Fruit fly (Drosophila melanogaster): ENCODE measurements around the gene CG45067.

Gene CG45067

DNA sequence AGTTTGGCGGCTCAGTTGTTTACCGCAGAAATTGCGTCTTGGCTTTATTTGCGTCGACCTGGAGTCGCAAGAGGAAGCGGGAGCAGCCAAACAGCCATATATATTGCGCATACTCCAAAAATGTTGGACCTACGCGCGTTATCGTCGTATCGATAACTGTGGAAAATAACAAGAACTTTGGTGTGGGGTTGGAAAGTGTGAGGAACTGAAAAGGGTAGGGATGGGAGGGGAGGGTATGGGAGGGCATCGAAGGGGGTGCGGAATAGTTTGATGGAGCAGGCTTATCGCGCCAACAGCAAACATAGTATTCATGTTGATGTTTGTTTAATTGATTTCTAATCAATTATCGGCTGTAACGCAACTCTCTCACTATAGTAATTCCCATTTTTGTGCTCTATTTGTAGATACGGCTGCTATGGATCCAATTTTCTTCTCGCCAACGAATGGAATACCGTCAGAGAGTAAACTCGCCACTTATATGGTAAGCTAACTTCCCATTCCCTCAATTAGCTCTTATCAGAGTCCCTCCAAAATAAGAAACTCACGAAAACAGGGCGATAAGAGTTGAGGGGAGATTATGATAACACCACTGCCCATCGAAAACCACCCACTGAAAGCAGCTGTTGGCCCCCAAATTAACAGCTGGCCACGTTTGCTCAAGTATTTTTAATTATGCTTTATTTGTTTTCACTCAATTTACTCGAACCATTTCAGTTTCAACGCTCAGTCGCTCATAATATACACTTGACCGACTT is 30.8 kb downstream of the CG45067 start (continued):
- TF ChIP-seq mirr (GFP tag; optimal IDR thresholded peaks at IDR 0.05) (peak; percentile 87), CG11456 (GFP tag; IDR thresholded peaks at IDR 0.05) (no peak), CG34376 (GFP tag; optimal IDR thresholded peaks at IDR 0.05) (peak; percentile 95), CG14860 (GFP tag; IDR thresholded peaks at IDR 0.05; ENCODE audit: partially characterized antibody) (no peak), CG7745 (tag; optimal IDR thresholded peaks at IDR 0.05) (peak; percentile 71), Max (GFP tag; optimal IDR thresholded peaks at IDR 0.05) (no peak), kni (GFP tag; optimal IDR thresholded peaks at IDR 0.05) (peak; percentile 88), D19B (GFP tag; optimal IDR thresholded peaks at IDR 0.05) (no peak), sr (GFP tag; IDR thresholded peaks at IDR 0.05) (0 out of 3 replicates have a peak, but pooled peaks have one; percentile 17), bab2 (GFP tag; optimal IDR thresholded peaks at IDR 0.05) (peak; percentile 52), hth (optimal IDR thresholded peaks at IDR 0.05) (no peak), CG10543 (GFP tag; optimal IDR thresholded peaks at IDR 0.05) (peak; percentile 89), Meics (GFP tag; optimal IDR thresholded peaks at IDR 0.05) (peak; percentile 28), CG1832 (GFP tag; optimal IDR thresholded peaks at IDR 0.05) (no peak), TFAM (GFP tag; optimal IDR thresholded peaks at IDR 0.05) (peak; percentile 47), CG6272 (GFP tag; IDR thresholded peaks at IDR 0.05) (no peak), Sry-δ (GFP tag; optimal IDR thresholded peaks at IDR 0.05) (no peak), schlank (tag; optimal IDR thresholded peaks at IDR 0.05) (peak; percentile 50), Fer1 (GFP tag; optimal IDR thresholded peaks at IDR 0.05) (peak; percentile 58), D19A (tag; optimal IDR thresholded peaks at IDR 0.05) (peak; percentile 23), tup (GFP tag; optimal IDR thresholded peaks at IDR 0.05) (peak; percentile 57), zfh2 (GFP tag; optimal IDR thresholded peaks at IDR 0.05) (no peak), CG18764 (GFP tag; optimal IDR thresholded peaks at IDR 0.05) (peak; percentile 36), CG9876 (GFP tag; optimal IDR thresholded peaks at IDR 0.05) (peak; percentile 46), shn (GFP tag; optimal IDR thresholded peaks at IDR 0.05) (no peak), CG17361 (GFP tag; IDR thresholded peaks at IDR 0.05) (no peak), chm (GFP tag; IDR thresholded peaks at IDR 0.05) (peak; percentile 84), Hsf (GFP tag; optimal IDR thresholded peaks at IDR 0.05) (no peak), CG10431 (GFP tag; optimal IDR thresholded peaks at IDR 0.05) (peak; percentile 73), Hmr (GFP tag; optimal IDR thresholded peaks at IDR 0.05) (peak; percentile 46), CG18476 (GFP tag; optimal IDR thresholded peaks at IDR 0.05) (no peak), dysf (GFP tag; IDR thresholded peaks at IDR 0.05) (no peak), CG5245 (GFP tag; optimal IDR thresholded peaks at IDR 0.05) (peak; percentile 58), ERR (GFP tag; optimal IDR thresholded peaks at IDR 0.05) (peak; percentile 31), CG32532 (GFP tag; IDR thresholded peaks at IDR 0.05) (peak; percentile 45), row (GFP tag; IDR thresholded peaks at IDR 0.05) (peak; percentile 7; the same call in 1 of the 3 replicates), crol (GFP tag; IDR thresholded peaks at IDR 0.05) (peak; percentile 97), gsb-n (tag; optimal IDR thresholded peaks at IDR 0.05) (peak; percentile 23), caup (GFP tag; optimal IDR thresholded peaks at IDR 0.05; ENCODE audit: severe bottlenecking) (peak; percentile 79), bowl (GFP tag; IDR thresholded peaks at IDR 0.05) (peak; percentile 25; the same call in 1 of the 2 replicates), CG8388 (GFP tag; optimal IDR thresholded peaks at IDR 0.05) (peak; percentile 10), sc (optimal IDR thresholded peaks at IDR 0.05) (no peak), sc (GFP tag; optimal IDR thresholded peaks at IDR 0.05) (peak; percentile 45), kay (GFP tag; optimal IDR thresholded peaks at IDR 0.05) (peak; percentile 20), CG17568 (GFP tag; optimal IDR thresholded peaks at IDR 0.05) (peak; percentile 42), CG9797 (GFP tag; optimal IDR thresholded peaks at IDR 0.05) (peak; percentile 3), Nf-YB (GFP tag; optimal IDR thresholded peaks at IDR 0.05) (no peak), CG13624 (GFP tag; optimal IDR thresholded peaks at IDR 0.05) (peak; percentile 91), dmrt11E (tag; optimal IDR thresholded peaks at IDR 0.05) (peak; percentile 54), CG11723 (GFP tag; optimal IDR thresholded peaks at IDR 0.05) (peak; percentile 43)

Data from whole organism, embryonic.